Worm (Caenorhabditis elegans): Measurements from ENCODE around the gene F45E4.6.
"Not testable (repeated sequence)": the region's sequence is repeated elsewhere in the genome, so short reads cannot be mapped to it uniquely, and the experiment has no call there.

Gene F45E4.6

ce11 chrIV:7646119-7646518, 13.8 kb upstream of the F45E4.6 start, which contains the start of gene hmg-5 (continued):
- TF ChIP-seq nhr-90 (tag; optimal IDR thresholded peaks at IDR 0.05; ENCODE audit: poor library complexity) = no peak
- TF ChIP-seq sptf-1 (tag; optimal IDR thresholded peaks at IDR 0.05) = no peak
- no peak for TF ChIP-seq tbx-2 (tag; optimal IDR thresholded peaks at IDR 0.05)
- no peak for TF ChIP-seq ama-1 (optimal IDR thresholded peaks at IDR 0.05)
- no peak for TF ChIP-seq fos-1 (tag; optimal IDR thresholded peaks at IDR 0.05)

- TF ChIP-seq pag-3 (tag; optimal IDR thresholded peaks at IDR 0.05; ENCODE audit: borderline replicate concordance, insufficient read depth) (no peak), ceh-88 (GFP tag; IDR thresholded peaks at IDR 0.05) (no peak)
These were observed 10.6 kb upstream of the F45E4.6 start, which contains the start of gene nlp-20 for ce11 chrIV:7642971-7643370. Gene nlp-20, minus strand, starts transcription at chrIV:7643071.

ce11 chrIV:7641758-7642157, 9.4 kb upstream of the F45E4.6 start, which contains the start of gene nep-16:
Gene nep-16, minus strand, starts transcription at chrIV:7641858.
- no peak for TF ChIP-seq nhr-47 (tag; optimal IDR thresholded peaks at IDR 0.05)
- TF ChIP-seq egl-27 (tag; optimal IDR thresholded peaks at IDR 0.05) = no peak
- TF ChIP-seq ama-1 (optimal IDR thresholded peaks at IDR 0.05) = no peak
- TF ChIP-seq unc-30 (tag; optimal IDR thresholded peaks at IDR 0.05) = no peak
- no peak for TF ChIP-seq xbp-1 (tag; optimal IDR thresholded peaks at IDR 0.05)
- TF ChIP-seq nhr-76 (tag; optimal IDR thresholded peaks at IDR 0.05) = no peak
- TF ChIP-seq nhr-237 (tag; optimal IDR thresholded peaks at IDR 0.05) = no peak
- TF ChIP-seq ces-1 (GFP tag; optimal IDR thresholded peaks at IDR 0.05) = no peak
- TF ChIP-seq hlh-17 (GFP tag; optimal IDR thresholded peaks at IDR 0.05; ENCODE audit: borderline replicate concordance) = no peak
- no peak for TF ChIP-seq ceh-8 (GFP tag; optimal IDR thresholded peaks at IDR 0.05)
- no peak for TF ChIP-seq ets-5 (GFP tag; IDR thresholded peaks at IDR 0.05)
- TF ChIP-seq irx-1 (tag; optimal IDR thresholded peaks at IDR 0.05) = no peak
- no peak for TF ChIP-seq ceh-88 (GFP tag; IDR thresholded peaks at IDR 0.05)
- no peak for TF ChIP-seq lin-15B (tag; optimal IDR thresholded peaks at IDR 0.05)
- no peak for TF ChIP-seq Y116A8C.19 (tag; optimal IDR thresholded peaks at IDR 0.05; ENCODE audit: borderline replicate concordance)
- TF ChIP-seq blmp-1 (tag; optimal IDR thresholded peaks at IDR 0.05) = no peak
- TF ChIP-seq lin-39 (tag; optimal IDR thresholded peaks at IDR 0.05) = no peak

- not testable (repeated sequence) for TF ChIP-seq mef-2, nhr-12, jun-1 (tag; optimal IDR thresholded peaks at IDR 0.05)
These were observed 2.2 kb upstream of the F45E4.6 start, which contains the start of gene warf-1 for ce11 chrIV:7634578-7634977. Gene warf-1, plus strand, starts transcription at chrIV:7634786.

- no peak for TF ChIP-seq unc-30 (tag; optimal IDR thresholded peaks at IDR 0.05)
- no peak for TF ChIP-seq mab-9 (GFP tag; IDR thresholded peaks at IDR 0.05)
- no peak for TF ChIP-seq unc-130 (tag; optimal IDR thresholded peaks at IDR 0.05)
- peak; percentile 17 for TF ChIP-seq blmp-1 (tag; optimal IDR thresholded peaks at IDR 0.05)
- TF ChIP-seq mef-2 (tag; optimal IDR thresholded peaks at IDR 0.05) = no peak
- no peak for TF ChIP-seq elt-2 (tag; optimal IDR thresholded peaks at IDR 0.05)
- TF ChIP-seq nhr-71 (tag; optimal IDR thresholded peaks at IDR 0.05) = no peak
- TF ChIP-seq ztf-4 (tag; optimal IDR thresholded peaks at IDR 0.05) = no peak
- TF ChIP-seq fkh-10 (GFP tag; optimal IDR thresholded peaks at IDR 0.05) = no peak
- TF ChIP-seq unc-98 (GFP tag; IDR thresholded peaks at IDR 0.05) = no peak
- TF ChIP-seq mep-1 (tag; optimal IDR thresholded peaks at IDR 0.05) = peak; percentile 19
- TF ChIP-seq ces-1 (GFP tag; optimal IDR thresholded peaks at IDR 0.05) = no peak
These were observed 672 bp upstream of the F45E4.6 start, which contains the start of gene plp-1 for ce11 chrIV:7633020-7633419. Gene plp-1, plus strand, starts transcription at chrIV:7633360.

- TF ChIP-seq irx-1 (tag; optimal IDR thresholded peaks at IDR 0.05) (no peak), efl-1 (optimal IDR thresholded peaks at IDR 0.05) (no peak), efl-1 (GFP tag; optimal IDR thresholded peaks at IDR 0.05 in 1 of 2) (peak in 1 of 2 experiments; percentile 2)
These were observed 3.4 kb downstream of the F45E4.6 start, which contains the start of gene F45E4.5 for ce11 chrIV:7628942-7629341. Gene F45E4.5, minus strand, starts transcription at chrIV:7629042.
